Worm (Caenorhabditis elegans) whole organism, L1 larva: ENCODE results near the gene Y73F8A.12.

ENCODE experiments used
- aly-2 ChIP-seq: fragments of 150-350 bp; optimal IDR thresholded peaks from 2 replicates; lab custom pipeline; 2014; ENCODE audit warnings: missing biosample characterization, missing genetic modification characterization
- dsc-1 ChIP-seq: sonication (generic microtip); optimal IDR thresholded peaks from 2 replicates; lab custom pipeline; 2016; ENCODE audit warnings: mild to moderate bottlenecking, missing genetic modification characterization, missing compliant biosample characterization
- ets-5 ChIP-seq: fragments of 200-800 bp; sonication (Bioruptor generic); IDR thresholded peaks from 2 replicates; pipeline ENCODE4 v1.3.6; 2022; ENCODE audit warnings: missing genetic modification characterization, missing compliant biosample characterization
- hlh-4 ChIP-seq: sonication (generic microtip); optimal IDR thresholded peaks from 2 replicates; lab custom pipeline; 2016; ENCODE audit warnings: mild to moderate bottlenecking, missing genetic modification characterization, missing compliant biosample characterization
- lin-14 ChIP-seq: fragments of 200-800 bp; sonication (Bioruptor generic); optimal IDR thresholded peaks from 2 replicates; lab custom pipeline; 2018; ENCODE audit warnings: mild to moderate bottlenecking, missing genetic modification characterization, moderate library complexity, missing compliant biosample characterization
- lin-35 ChIP-seq, 2 experiments: fragments of 150-350 bp; optimal IDR thresholded peaks; 2 replicates each; lab custom pipeline; 2014; ENCODE audit warnings: missing biosample characterization in 2 of 2, missing genetic modification characterization in 2 of 2, missing genetic modification reagents in 2 of 2
- lsy-2 ChIP-seq, 2 experiments: fragments of 150-350 bp; optimal IDR thresholded peaks; 2 replicates each; lab custom pipeline; 2014; ENCODE audit warnings: missing biosample characterization in 2 of 2, missing genetic modification characterization in 2 of 2
- nhr-19 ChIP-seq: fragments of 200-800 bp; sonication (Bioruptor generic); conservative IDR thresholded peaks from 2 replicates; pipeline ENCODE4 v1.3.6; 2022; ENCODE audit warnings: missing genetic modification characterization, missing compliant biosample characterization
- nhr-47 ChIP-seq: sonication (generic microtip); optimal IDR thresholded peaks from 2 replicates; lab custom pipeline; 2016; ENCODE audit warnings: mild to moderate bottlenecking, missing genetic modification characterization, moderate library complexity, missing compliant biosample characterization
- nhr-71 ChIP-seq: sonication (generic microtip); optimal IDR thresholded peaks from 2 replicates; lab custom pipeline; 2016; ENCODE audit warnings: mild to moderate bottlenecking, missing genetic modification characterization, moderate library complexity, missing compliant biosample characterization
- nhr-77 ChIP-seq: fragments of 150-350 bp; optimal IDR thresholded peaks from 2 replicates; lab custom pipeline; 2014; ENCODE audit warnings: missing biosample characterization, missing genetic modification characterization
- rnt-1 ChIP-seq: sonication (generic microtip); optimal IDR thresholded peaks from 2 replicates; lab custom pipeline; 2016; ENCODE audit warnings: mild to moderate bottlenecking, missing genetic modification characterization, moderate library complexity, missing compliant biosample characterization
- snu-23 ChIP-seq: sonication (generic microtip); optimal IDR thresholded peaks from 2 replicates; lab custom pipeline; 2016; ENCODE audit warnings: missing genetic modification characterization, missing compliant biosample characterization
- sup-37 ChIP-seq: fragments of 200-800 bp; sonication (Bioruptor generic); optimal IDR thresholded peaks from 2 replicates; lab custom pipeline; 2018; ENCODE audit warnings: mild to moderate bottlenecking, missing genetic modification characterization, missing compliant biosample characterization
- tbx-2 ChIP-seq: sonication (generic microtip); optimal IDR thresholded peaks from 2 replicates; lab custom pipeline; 2016; ENCODE audit warnings: missing genetic modification characterization, missing compliant biosample characterization
- unc-86 ChIP-seq: sonication (generic microtip); optimal IDR thresholded peaks from 2 replicates; lab custom pipeline; 2016; ENCODE audit warnings: missing genetic modification characterization, missing compliant biosample characterization

Gene Y73F8A.12

ce11 chrIV:15275363-15275854, 36.1 kb downstream of the Y73F8A.12 start, which contains the start of gene ccg-1:
TSS of gene ccg-1 (minus strand) at chrIV:15275804.
- TF ChIP-seq dsc-1 (tag; lab: Kevin White, UChicago) (peak; percentile 11), nhr-71 (tag; lab: Kevin White, UChicago) (peak; percentile 26), ets-5 (GFP tag; lab: Robert Waterston, UW) (no peak)

ce11 chrIV:15274063-15274462, 37.4 kb downstream of the Y73F8A.12 start:
- TF ChIP-seq nhr-71 (tag; lab: Kevin White, UChicago) (peak; percentile 63), sup-37 (no peak), rnt-1 (tag; lab: Kevin White, UChicago) (no peak), nhr-19 (GFP tag; lab: Robert Waterston, UW) (peak; percentile 27), hlh-4 (tag; lab: Kevin White, UChicago) (no peak), unc-86 (no peak), nhr-77 (no peak), lin-14 (GFP tag; lab: Kevin White, UChicago) (peak; percentile 78), aly-2 (tag; lab: Kevin White, UChicago) (no peak), lsy-2 (tag; optimal IDR thresholded peaks at IDR 0.05; lab: Kevin White, UChicago) (peak in 1 of 2 experiments; percentile 59), tbx-2 (tag; lab: Kevin White, UChicago) (no peak), nhr-47 (tag; lab: Kevin White, UChicago) (no peak), snu-23 (peak; percentile 40), lin-35 (GFP tag; optimal IDR thresholded peaks at IDR 0.05; lab: Kevin White, UChicago) (no peak)
